4 worm cellular contexts compared by ENCODE assay signal in genomic region chrIII:12159208-12159607, ce11.
A peak's percentile ranks its signal among the peaks of the same experiment; 100 is the strongest.
TF ChIP-seq lines count a peak whose summit lies in the region.

No protein-coding gene starts in this region.

TF ChIP-seq in whole organism, L4 larva, 104 proteins besides CTCF, POLR2A, EP300 and RAD21:
- TF ChIP-seq set-16 (GFP tag; IDR thresholded peaks at IDR 0.05; lab: Robert Waterston, UW) (peak; percentile 81), duxl-1 (tag; optimal IDR thresholded peaks at IDR 0.05; lab: Kevin White, UChicago; ENCODE audit: poor library complexity) (no peak), egl-43 (GFP tag; IDR thresholded peaks at IDR 0.05; lab: Robert Waterston, UW) (0 out of 2 replicates have a peak, but pooled peaks have one; percentile 22)
TF ChIP-seq in whole organism, L4 larva: peak in this region for 2.

TF ChIP-seq in whole organism, early embryonic, 17 proteins besides CTCF, POLR2A, EP300 and RAD21:
- no peak for TF ChIP-seq F13C5.2 (tag; optimal IDR thresholded peaks at IDR 0.05; lab: Kevin White, UChicago)
- TF ChIP-seq scrt-1 (GFP tag; IDR thresholded peaks at IDR 0.05; lab: Robert Waterston, UW), result 0 out of 2 replicates have a peak, but pooled peaks have one; percentile 26

TF ChIP-seq in whole organism, midembryonic, 9 proteins besides CTCF, POLR2A, EP300 and RAD21:
- TF ChIP-seq cog-1 (tag; optimal IDR thresholded peaks at IDR 0.05; lab: Kevin White, UChicago) (no peak), klf-2 (GFP tag; conservative IDR thresholded peaks at IDR 0.05; lab: Robert Waterston, UW) (no peak), tab-1 (GFP tag; IDR thresholded peaks at IDR 0.05; lab: Robert Waterston, UW) (no peak), flt-1 (GFP tag; IDR thresholded peaks at IDR 0.05; lab: Robert Waterston, UW) (0 out of 2 replicates have a peak, but pooled peaks have one; percentile 31)

TF ChIP-seq in whole organism, young adult, 124 proteins besides CTCF, POLR2A, EP300 and RAD21:
- TF ChIP-seq lin-35 (GFP tag; optimal IDR thresholded peaks at IDR 0.05; lab: Kevin White, UChicago) (no peak), zfh-2 (GFP tag; conservative IDR thresholded peaks at IDR 0.05; lab: Robert Waterston, UW) (peak; percentile 72), egrh-3 (GFP tag; IDR thresholded peaks at IDR 0.05; lab: Robert Waterston, UW) (peak; percentile 67; the same call in 1 of the 2 replicates)
TF ChIP-seq in whole organism, young adult: peak in this region for 2.
